Fruit fly (Drosophila melanogaster) whole organism, wandering third instar larva: ENCODE measurements around the gene sordd1.

Experiments used
- Abd-B ChIP-seq: fragments of >200 bp; optimal IDR thresholded peaks from 2 replicates; lab custom pipeline; 2017; ENCODE audit warnings: missing biosample characterization, missing genetic modification characterization
- dl ChIP-seq, 2 experiments: fragments of 175-275, 200-275 bp in 1 of 2; fragments of 200-275 bp in 1 of 2; sonication (Bioruptor generic); optimal IDR thresholded peaks; lab custom pipeline; 2018; ENCODE audit warnings: mild to moderate bottlenecking in 2 of 2, missing biosample characterization in 2 of 2, missing genetic modification characterization in 2 of 2, moderate library complexity in 2 of 2; ENCODE audit not compliant: partially characterized antibody in 2 of 2, insufficient read depth in 1 of 2
- pan ChIP-seq: fragments of >200 bp; optimal IDR thresholded peaks from 2 replicates; lab custom pipeline; 2017

dm6 chrX:15813224-15813623 is 17.4 kb upstream of the sordd1 start:
- no peak for TF ChIP-seq pan (lab: Kevin White, UChicago)
- no peak for TF ChIP-seq Abd-B
- peak in 1 of 2 experiments; percentile 79 for TF ChIP-seq dl (GFP tag; optimal IDR thresholded peaks at IDR 0.05; lab: Kevin White, UChicago; ENCODE audit: insufficient read depth in 1 of 2, partially characterized antibody in 2 of 2)
